Fruit fly (Drosophila melanogaster): ENCODE measurements around the gene CG11590.

The CG11590 gene

DNA sequence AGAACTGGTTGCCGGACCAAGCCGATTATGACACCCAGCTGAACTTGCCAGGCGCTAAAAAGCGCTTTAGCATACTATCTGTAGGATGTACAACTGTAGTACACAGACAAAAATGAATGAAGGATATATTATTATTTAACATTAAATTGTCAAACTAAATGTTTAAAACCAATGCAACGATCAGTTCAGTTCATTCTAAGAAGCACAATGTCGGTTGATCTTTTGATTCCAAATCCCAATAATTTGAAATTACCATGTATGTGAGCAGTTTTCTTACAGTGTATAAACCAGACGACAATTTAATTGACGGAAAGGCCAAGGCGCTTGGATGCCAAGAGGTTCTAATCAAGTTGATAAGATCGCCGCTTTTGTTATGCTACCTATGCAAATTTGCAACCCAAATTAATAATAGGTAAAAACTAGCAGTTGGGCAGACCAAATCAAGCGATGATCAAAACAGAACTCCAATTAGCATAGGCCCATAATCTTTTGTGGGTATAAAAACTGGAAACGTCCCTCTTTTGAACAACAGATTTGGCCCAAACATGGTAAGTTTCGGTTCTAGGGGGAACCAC, 30.8 kb upstream of the CG11590 start, which contains the start of gene CG12480 (continued):
- TF ChIP-seq sima (GFP tag; optimal IDR thresholded peaks at IDR 0.05): no peak
- no peak for TF ChIP-seq CG6791 (GFP tag; IDR thresholded peaks at IDR 0.05; ENCODE audit: partially characterized antibody)
- TF ChIP-seq dimm (GFP tag; IDR thresholded peaks at IDR 0.05): no peak
- TF ChIP-seq bbx (GFP tag; IDR thresholded peaks at IDR 0.05; ENCODE audit: partially characterized antibody): no peak
- TF ChIP-seq HLHmδ (GFP tag; optimal IDR thresholded peaks at IDR 0.05): no peak
- peak; percentile 52; the same call in 1 of the 3 replicates for TF ChIP-seq so (GFP tag; IDR thresholded peaks at IDR 0.05)
- no peak for TF ChIP-seq CG14667 (GFP tag; IDR thresholded peaks at IDR 0.05)
- peak; percentile 37 for TF ChIP-seq CG18476 (GFP tag; optimal IDR thresholded peaks at IDR 0.05)
- no peak for TF ChIP-seq CG9609 (GFP tag; optimal IDR thresholded peaks at IDR 0.05)
- TF ChIP-seq ara (GFP tag; IDR thresholded peaks at IDR 0.05): no peak; the same call in 1 of the 2 replicates
- no peak for TF ChIP-seq D (optimal IDR thresholded peaks at IDR 0.05)
- no peak for TF ChIP-seq D (GFP tag; optimal IDR thresholded peaks at IDR 0.05)
- TF ChIP-seq croc (GFP tag; conservative IDR thresholded peaks at IDR 0.05): no peak
- peak; percentile 70 for TF ChIP-seq CG18599 (GFP tag; optimal IDR thresholded peaks at IDR 0.05)
- peak; percentile 87 for TF ChIP-seq gro (GFP tag; optimal IDR thresholded peaks at IDR 0.05)
- TF ChIP-seq CG31224 (GFP tag; IDR thresholded peaks at IDR 0.05): peak; percentile 65
- no peak for TF ChIP-seq Lpt (GFP tag; optimal IDR thresholded peaks at IDR 0.05)
- peak; percentile 6 for TF ChIP-seq sens (GFP tag)
- TF ChIP-seq Dad (GFP tag; optimal IDR thresholded peaks at IDR 0.05): no peak
- peak; percentile 72 for TF ChIP-seq caup (GFP tag; optimal IDR thresholded peaks at IDR 0.05; ENCODE audit: severe bottlenecking)
- no peak for TF ChIP-seq CG5953 (GFP tag; IDR thresholded peaks at IDR 0.05)
- no peak for TF ChIP-seq CG8089 (GFP tag; optimal IDR thresholded peaks at IDR 0.05)
- no peak for TF ChIP-seq tll (GFP tag; optimal IDR thresholded peaks at IDR 0.05)
- TF ChIP-seq inv (GFP tag; IDR thresholded peaks at IDR 0.05; ENCODE audit: partially characterized antibody): no peak
- TF ChIP-seq Bgb (GFP tag; IDR thresholded peaks at IDR 0.05; ENCODE audit: partially characterized antibody): no peak
- TF ChIP-seq CG4404 (GFP tag; IDR thresholded peaks at IDR 0.05): peak; percentile 38; the same call in 1 of the 2 replicates
- TF ChIP-seq her (GFP tag; optimal IDR thresholded peaks at IDR 0.05): no peak
- no peak for TF ChIP-seq CG11696 (GFP tag; IDR thresholded peaks at IDR 0.05)
- TF ChIP-seq CG12104 (GFP tag; optimal IDR thresholded peaks at IDR 0.05): no peak
- peak; percentile 70; the same call in 2 of the 3 replicates for TF ChIP-seq dysf (GFP tag; IDR thresholded peaks at IDR 0.05)
- TF ChIP-seq scrt (GFP tag; optimal IDR thresholded peaks at IDR 0.05): peak; percentile 63
- peak; percentile 79 for TF ChIP-seq Atf6 (GFP tag; IDR thresholded peaks at IDR 0.05)
- TF ChIP-seq sob (GFP tag; IDR thresholded peaks at IDR 0.05): peak; percentile 53; the same call in 1 of the 2 replicates
- TF ChIP-seq CG3838 (GFP tag; optimal IDR thresholded peaks at IDR 0.05): no peak
- TF ChIP-seq chif (GFP tag; optimal IDR thresholded peaks at IDR 0.05): peak in 1 of 2 experiments; percentile 0
- TF ChIP-seq CG8765 (GFP tag; IDR thresholded peaks at IDR 0.05): no peak; the same call in 1 of the 2 replicates
- peak; percentile 49 for TF ChIP-seq fd3F (GFP tag; optimal IDR thresholded peaks at IDR 0.05)
- TF ChIP-seq Meics (GFP tag; optimal IDR thresholded peaks at IDR 0.05): peak; percentile 73
- peak; percentile 55 for TF ChIP-seq PHDP (tag; optimal IDR thresholded peaks at IDR 0.05)
- no peak for TF ChIP-seq Atf3 (GFP tag; optimal IDR thresholded peaks at IDR 0.05)
- TF ChIP-seq CTCF (GFP tag; optimal IDR thresholded peaks at IDR 0.05): no peak
- no peak for TF ChIP-seq disco-r (GFP tag; optimal IDR thresholded peaks at IDR 0.05)
- no peak for TF ChIP-seq E2f1 (GFP tag; IDR thresholded peaks at IDR 0.05)
- peak; percentile 11 for TF ChIP-seq Six4 (GFP tag; optimal IDR thresholded peaks at IDR 0.05)
- TF ChIP-seq CG17328 (GFP tag; IDR thresholded peaks at IDR 0.05): no peak
- TF ChIP-seq CG1529 (GFP tag; optimal IDR thresholded peaks at IDR 0.05): no peak
- TF ChIP-seq Sry-β (GFP tag; optimal IDR thresholded peaks at IDR 0.05): no peak
- TF ChIP-seq Neu2 (GFP tag; optimal IDR thresholded peaks at IDR 0.05; ENCODE audit: borderline replicate concordance): no peak
- TF ChIP-seq peb (GFP tag; IDR thresholded peaks at IDR 0.05): no peak
- TF ChIP-seq CG15514 (GFP tag; optimal IDR thresholded peaks at IDR 0.05): peak; percentile 51
- TF ChIP-seq CG15073 (GFP tag; optimal IDR thresholded peaks at IDR 0.05): no peak

Data from whole organism, embryonic.